Worm (Caenorhabditis elegans) whole organism, L3 larva: ENCODE data around the gene F49E10.2.

ENCODE experiments used
- ama-1 ChIP-seq: fragments of 150-350 bp; optimal IDR thresholded peaks from 2 replicates; lab custom pipeline; 2018
- ceh-16 ChIP-seq: sonication (generic microtip); optimal IDR thresholded peaks from 2 replicates; lab custom pipeline; 2017; ENCODE audit warnings: missing biosample characterization, missing genetic modification characterization
- elt-3 ChIP-seq, 3 experiments: fragments of 150-350 bp in 1 of 3; sonication (generic microtip) in 2 of 3; optimal IDR thresholded peaks; 2 replicates in 2 of 3; 4 replicates in 1 of 3; lab custom pipeline; 2014 to 2017; ENCODE audit warnings: missing biosample characterization in 3 of 3, missing genetic modification characterization in 3 of 3
- nhr-67 ChIP-seq: fragments of 150-350 bp; optimal IDR thresholded peaks from 2 replicates; lab custom pipeline; 2014; ENCODE audit warnings: missing biosample characterization, missing genetic modification characterization
- pha-4 ChIP-seq: fragments of 150-350 bp; optimal IDR thresholded peaks from 2 replicates; lab custom pipeline; 2014; ENCODE audit warnings: missing biosample characterization, missing genetic modification reagents, missing genetic modification characterization
- snpc-4 ChIP-seq: fragments of 150-350 bp; optimal IDR thresholded peaks from 2 replicates; lab custom pipeline; 2014; ENCODE audit warnings: missing biosample characterization, missing genetic modification characterization
- unc-39 ChIP-seq: sonication (generic microtip); optimal IDR thresholded peaks from 4 replicates; lab custom pipeline; 2017; ENCODE audit warnings: missing biosample characterization, missing genetic modification characterization

- TF ChIP-seq ama-1 (lab: Kevin White, UChicago) (no peak), snpc-4 (tag; lab: Kevin White, UChicago) (no peak), unc-39 (tag; lab: Kevin White, UChicago) (no peak), elt-3 (tag; optimal IDR thresholded peaks at IDR 0.05; lab: Kevin White, UChicago) (no peak), nhr-67 (tag; lab: Kevin White, UChicago) (no peak), ceh-16 (tag; lab: Kevin White, UChicago) (no peak), pha-4 (tag; lab: Kevin White, UChicago) (no peak)
Measured at ce11 chrX:5862408-5862807, 27.8 kb upstream of the F49E10.2 start, which contains the start of gene ctbp-1.
